Worm (Caenorhabditis elegans): ENCODE measurements around the gene cept-1.

DNA sequence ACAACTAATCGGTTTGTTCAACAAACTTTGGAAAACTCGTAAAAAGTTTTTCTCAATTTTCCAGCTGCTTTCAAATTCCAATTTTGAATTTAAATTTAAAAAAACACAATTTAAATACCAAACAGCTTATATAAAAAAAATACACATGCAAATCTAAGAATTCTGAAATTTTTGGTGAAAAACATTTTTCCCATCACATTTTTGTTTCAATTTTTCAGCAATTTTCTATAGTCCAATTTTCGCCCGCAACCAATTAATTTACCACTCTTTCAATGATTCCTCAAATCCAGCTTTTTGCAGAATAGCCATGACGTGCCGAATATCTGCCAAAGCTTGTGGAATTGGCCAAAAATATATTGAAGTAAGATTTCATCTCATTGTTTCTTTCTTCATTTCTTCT, at the start of gene cept-1:
- no peak for TF ChIP-seq ztf-11 (tag; optimal IDR thresholded peaks at IDR 0.05)
- no peak for TF ChIP-seq ceh-16 (tag; optimal IDR thresholded peaks at IDR 0.05)
- TF ChIP-seq jun-1 (tag; optimal IDR thresholded peaks at IDR 0.05), result no peak
- no peak for TF ChIP-seq nhr-237 (tag; optimal IDR thresholded peaks at IDR 0.05)
